Worm (Caenorhabditis elegans) whole organism, young adult: ENCODE results near the gene str-169.

Source experiments
- B0019.2 ChIP-seq: fragments of 200-800 bp; sonication (Bioruptor generic); conservative IDR thresholded peaks from 2 replicates; pipeline ENCODE4 v1.3.6; 2022; ENCODE audit warnings: missing genetic modification reagents, missing genetic modification characterization, missing compliant biosample characterization
- lin-35 ChIP-seq, 3 experiments: fragments of 150-350 bp in 2 of 3; sonication (generic microtip) in 1 of 3; optimal IDR thresholded peaks; 2 replicates each; lab custom pipeline; 2014 to 2018; ENCODE audit warnings: missing biosample characterization in 3 of 3, missing genetic modification characterization in 3 of 3, missing genetic modification reagents in 3 of 3
- ztf-6 ChIP-seq: fragments of 200-800 bp; sonication (Bioruptor generic); IDR thresholded peaks from 2 replicates; pipeline ENCODE4 v1.3.6; 2022; ENCODE audit warnings: missing genetic modification reagents, missing genetic modification characterization, missing compliant biosample characterization

DNA sequence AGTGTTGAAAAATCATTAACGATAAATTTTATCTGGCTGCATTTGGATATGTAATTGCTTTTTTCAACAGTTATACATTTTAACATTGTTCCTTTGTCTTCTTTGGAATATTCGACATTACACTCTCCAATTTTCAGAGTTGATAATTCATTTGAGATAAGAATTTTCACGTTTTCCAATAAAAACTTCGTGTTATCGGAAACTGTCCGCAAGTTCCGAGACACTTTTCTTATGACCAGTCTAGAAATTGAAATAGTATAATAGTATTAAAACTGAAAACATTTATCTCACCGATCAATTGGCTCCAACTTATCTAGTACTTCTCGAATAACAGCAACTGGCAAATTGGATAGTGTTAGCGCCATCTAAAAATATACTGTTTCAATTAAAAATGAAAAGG lies 8.2 kb upstream of the str-169 start, which contains the start of gene fbxa-86:
- no peak for TF ChIP-seq ztf-6 (GFP tag; lab: Robert Waterston, UW)
- TF ChIP-seq B0019.2 (GFP tag; lab: Robert Waterston, UW): no peak
- no peak for TF ChIP-seq lin-35 (GFP tag; optimal IDR thresholded peaks at IDR 0.05; lab: Kevin White, UChicago)
